Fruit fly (Drosophila melanogaster) whole organism, embryonic: ENCODE data around the gene Rbfox1.

Experiments
- Aef1 ChIP-seq: fragments of 200-800 bp; sonication (Bioruptor generic); IDR thresholded peaks from 3 replicates; pipeline ENCODE4 v1.3.6; 2022; ENCODE audit warnings: missing biosample characterization, missing genetic modification characterization
- CG11398 ChIP-seq: fragments of 200-800 bp; sonication (Bioruptor generic); optimal IDR thresholded peaks from 2 replicates; lab custom pipeline; 2016; ENCODE audit warnings: missing biosample characterization, missing genetic modification characterization
- CG12659 ChIP-seq: fragments of 200-800 bp; sonication (Bioruptor generic); optimal IDR thresholded peaks from 3 replicates; lab custom pipeline; 2017; ENCODE audit warnings: mild to moderate bottlenecking, missing biosample characterization, missing genetic modification reagents, missing genetic modification characterization
- CG12942 ChIP-seq: fragments of 200-800 bp; sonication (Bioruptor generic); optimal IDR thresholded peaks from 3 replicates; lab custom pipeline; 2016; ENCODE audit warnings: missing biosample characterization, missing genetic modification characterization
- CG13624 ChIP-seq: fragments of 200-800 bp; sonication (Bioruptor generic); optimal IDR thresholded peaks from 2 replicates; lab custom pipeline; 2016; ENCODE audit warnings: missing biosample characterization, missing genetic modification characterization
- CG15514 ChIP-seq: fragments of 200-800 bp; sonication (Bioruptor generic); optimal IDR thresholded peaks from 3 replicates; lab custom pipeline; 2017; ENCODE audit warnings: missing biosample characterization, missing genetic modification characterization, mild to moderate bottlenecking, moderate library complexity, missing genetic modification reagents
- CG16815 ChIP-seq: fragments of 200-800 bp; sonication (Bioruptor generic); optimal IDR thresholded peaks from 3 replicates; lab custom pipeline; 2017; ENCODE audit warnings: missing biosample characterization, mild to moderate bottlenecking, missing genetic modification characterization
- CG16863 ChIP-seq: fragments of 200-800 bp; sonication (Bioruptor generic); optimal IDR thresholded peaks from 3 replicates; lab custom pipeline; 2016; ENCODE audit warnings: missing biosample characterization, missing genetic modification characterization
- CG18599 ChIP-seq: fragments of 200-800 bp; sonication (Bioruptor generic); optimal IDR thresholded peaks from 3 replicates; lab custom pipeline; 2017; ENCODE audit warnings: missing biosample characterization, missing genetic modification characterization, mild to moderate bottlenecking, moderate library complexity, missing genetic modification reagents
- CG18764 ChIP-seq: fragments of 200-800 bp; sonication (Bioruptor generic); optimal IDR thresholded peaks from 3 replicates; lab custom pipeline; 2016; ENCODE audit warnings: missing biosample characterization, missing genetic modification characterization
- CG2678 ChIP-seq: fragments of 200-800 bp; sonication (Bioruptor generic); optimal IDR thresholded peaks from 3 replicates; lab custom pipeline; 2019; ENCODE audit warnings: missing biosample characterization, mild to moderate bottlenecking, missing genetic modification characterization, moderate library complexity
- CG31224 ChIP-seq: fragments of 200-800 bp; sonication (Bioruptor generic); IDR thresholded peaks from 2 replicates; pipeline ENCODE4 v1.3.6; 2022; ENCODE audit warnings: missing biosample characterization, missing genetic modification characterization
- CG4707 ChIP-seq: fragments of 200-800 bp; sonication (Bioruptor generic); optimal IDR thresholded peaks from 2 replicates; lab custom pipeline; 2018; ENCODE audit warnings: missing biosample characterization, mild to moderate bottlenecking, missing genetic modification characterization, moderate library complexity
- CG4820 ChIP-seq: fragments of 200-800 bp; sonication (Bioruptor generic); optimal IDR thresholded peaks from 3 replicates; lab custom pipeline; 2016; ENCODE audit warnings: missing biosample characterization, missing genetic modification characterization
- CG5245 ChIP-seq: fragments of 200-800 bp; sonication (Bioruptor generic); optimal IDR thresholded peaks from 3 replicates; lab custom pipeline; 2016; ENCODE audit warnings: missing biosample characterization, missing genetic modification characterization
- CG5953 ChIP-seq: fragments of 200-800 bp; sonication (Bioruptor generic); IDR thresholded peaks from 2 replicates; pipeline ENCODE4 v1.3.6; 2022; ENCODE audit warnings: missing biosample characterization, missing genetic modification characterization
- CG6254 ChIP-seq: fragments of 200-800 bp; sonication (Bioruptor generic); optimal IDR thresholded peaks from 3 replicates; lab custom pipeline; 2017; ENCODE audit warnings: mild to moderate bottlenecking, missing biosample characterization, missing genetic modification reagents, missing genetic modification characterization
- CG6272 ChIP-seq: fragments of 200-800 bp; sonication (Bioruptor generic); IDR thresholded peaks from 2 replicates; pipeline ENCODE4 v1.3.6; 2022; ENCODE audit warnings: missing biosample characterization, missing genetic modification characterization
- CG8944 ChIP-seq: fragments of 200-800 bp; sonication (Bioruptor generic); optimal IDR thresholded peaks from 3 replicates; lab custom pipeline; 2016; ENCODE audit warnings: missing biosample characterization, missing genetic modification characterization
- CTCF ChIP-seq: fragments of 200-800 bp; sonication (Bioruptor generic); optimal IDR thresholded peaks from 2 replicates; lab custom pipeline; 2017; ENCODE audit warnings: missing biosample characterization, mild to moderate bottlenecking, missing genetic modification characterization, moderate library complexity
- Camta ChIP-seq: fragments of 200-800 bp; sonication (Bioruptor generic); optimal IDR thresholded peaks from 2 replicates; lab custom pipeline; 2016; ENCODE audit warnings: missing biosample characterization, missing genetic modification characterization
- CrebB ChIP-seq: fragments of 200-800 bp; sonication (Bioruptor generic); optimal IDR thresholded peaks from 3 replicates; lab custom pipeline; 2018; ENCODE audit warnings: missing biosample characterization, mild to moderate bottlenecking, missing genetic modification characterization
- Fer3 ChIP-seq: fragments of 200-800 bp; sonication (Bioruptor generic); optimal IDR thresholded peaks from 2 replicates; lab custom pipeline; 2018; ENCODE audit warnings: missing biosample characterization, mild to moderate bottlenecking, missing genetic modification characterization, moderate library complexity
- Hr39 ChIP-seq: fragments of >200 bp; optimal IDR thresholded peaks from 2 replicates; lab custom pipeline; 2017
- Neu2 ChIP-seq: fragments of 200-800 bp; sonication (Bioruptor generic); optimal IDR thresholded peaks from 3 replicates; lab custom pipeline; 2016; ENCODE audit warnings: missing biosample characterization, missing genetic modification characterization, borderline replicate concordance
- Ptx1 ChIP-seq: fragments of 200-800 bp; sonication (Bioruptor generic); IDR thresholded peaks from 2 replicates; pipeline ENCODE4 v1.3.6; 2022; ENCODE audit warnings: missing biosample characterization, missing genetic modification characterization
- Sry-δ ChIP-seq: fragments of 200-800 bp; sonication (Bioruptor generic); optimal IDR thresholded peaks from 2 replicates; lab custom pipeline; 2016; ENCODE audit warnings: missing biosample characterization, missing genetic modification characterization
- Xrp1 ChIP-seq: fragments of 200-800 bp; sonication (Bioruptor generic); IDR thresholded peaks from 2 replicates; pipeline ENCODE4 v1.3.6; 2022; ENCODE audit warnings: missing biosample characterization, missing genetic modification characterization
- al ChIP-seq: fragments of 200-800 bp; sonication (Bioruptor generic); IDR thresholded peaks from 2 replicates; pipeline ENCODE4 v1.3.6; 2022; ENCODE audit warnings: missing biosample characterization, missing genetic modification characterization
- amos ChIP-seq: fragments of 200-800 bp; sonication (Bioruptor generic); IDR thresholded peaks from 2 replicates; pipeline ENCODE4 v1.3.6; 2022; ENCODE audit warnings: missing biosample characterization, missing genetic modification characterization; ENCODE audit not compliant: partially characterized antibody
- bab2 ChIP-seq: fragments of 200-800 bp; sonication (Bioruptor generic); optimal IDR thresholded peaks from 2 replicates; lab custom pipeline; 2016; ENCODE audit warnings: missing biosample characterization, missing genetic modification characterization
- chinmo ChIP-seq: fragments of 200-800 bp; sonication (Bioruptor generic); IDR thresholded peaks from 4 replicates; pipeline ENCODE4 v1.3.6; 2022; ENCODE audit warnings: missing biosample characterization, missing genetic modification characterization; ENCODE audit not compliant: partially characterized antibody
- gem ChIP-seq: fragments of 200-800 bp; sonication (Bioruptor generic); optimal IDR thresholded peaks from 2 replicates; lab custom pipeline; 2019; ENCODE audit warnings: missing biosample characterization, mild to moderate bottlenecking, missing genetic modification characterization, moderate library complexity
- gro ChIP-seq: fragments of 200-800 bp; sonication (Bioruptor generic); optimal IDR thresholded peaks from 2 replicates; lab custom pipeline; 2016; ENCODE audit warnings: missing biosample characterization, missing genetic modification characterization
- gt ChIP-seq: fragments of 200-800 bp; sonication (Bioruptor generic); IDR thresholded peaks from 2 replicates; pipeline ENCODE4 v1.3.6; 2022; ENCODE audit warnings: missing biosample characterization, missing genetic modification characterization
- lov ChIP-seq, 2 experiments: fragments of 200-800 bp in 1 of 2; fragments of >200 bp in 1 of 2; sonication (Bioruptor generic) in 1 of 2; IDR thresholded peaks in 1 of 2; optimal IDR thresholded peaks in 1 of 2; 2 replicates in 1 of 2; 3 replicates in 1 of 2; pipeline versions ENCODE4 v1.3.6 to Lab custom; 2017 to 2022; ENCODE audit warnings: missing biosample characterization in 1 of 2, missing genetic modification characterization in 1 of 2
- maf-S ChIP-seq: fragments of 200-800 bp; sonication (Bioruptor generic); optimal IDR thresholded peaks from 2 replicates; lab custom pipeline; 2016; ENCODE audit warnings: missing biosample characterization, missing genetic modification characterization
- mam ChIP-seq: fragments of 200-800 bp; sonication (Bioruptor generic); optimal IDR thresholded peaks from 3 replicates; lab custom pipeline; 2016; ENCODE audit warnings: missing biosample characterization, missing genetic modification characterization
- nau ChIP-seq: fragments of 200-800 bp; sonication (Bioruptor generic); optimal IDR thresholded peaks from 3 replicates; lab custom pipeline; 2017; ENCODE audit warnings: missing biosample characterization, mild to moderate bottlenecking, missing genetic modification characterization, missing genetic modification reagents
- nerfin-1 ChIP-seq: fragments of 200-800 bp; sonication (Bioruptor generic); optimal IDR thresholded peaks from 3 replicates; lab custom pipeline; 2019; ENCODE audit warnings: missing biosample characterization, mild to moderate bottlenecking, missing genetic modification characterization, moderate library complexity
- org-1 ChIP-seq: fragments of 200-800 bp; sonication (Bioruptor generic); optimal IDR thresholded peaks from 2 replicates; lab custom pipeline; 2017; ENCODE audit warnings: missing biosample characterization, missing genetic modification characterization
- otp ChIP-seq: fragments of 200-800 bp; sonication (Bioruptor generic); IDR thresholded peaks from 3 replicates; pipeline ENCODE4, ENCODE4 v1.3.6; 2022; ENCODE audit warnings: missing biosample characterization, missing genetic modification characterization
- pita ChIP-seq: fragments of 200-800 bp; sonication (Bioruptor generic); optimal IDR thresholded peaks from 2 replicates; lab custom pipeline; 2017; ENCODE audit warnings: missing biosample characterization, mild to moderate bottlenecking, missing genetic modification characterization
- repo ChIP-seq: fragments of 200-800 bp; sonication (Bioruptor generic); optimal IDR thresholded peaks from 2 replicates; lab custom pipeline; 2016; ENCODE audit warnings: missing biosample characterization, missing genetic modification characterization
- sc ChIP-seq, 3 experiments: fragments of >200 bp in 2 of 3; fragments of 200-800 bp in 1 of 3; sonication (Bioruptor generic) in 1 of 3; optimal IDR thresholded peaks; 2 replicates in 2 of 3; 3 replicates in 1 of 3; lab custom pipeline; 2017; ENCODE audit warnings: mild to moderate bottlenecking in 1 of 3, missing biosample characterization in 1 of 3, missing genetic modification characterization in 1 of 3, missing genetic modification reagents in 1 of 3
- seq ChIP-seq: fragments of 200-800 bp; sonication (Bioruptor generic); IDR thresholded peaks from 2 replicates; pipeline ENCODE4 v1.3.6; 2022; ENCODE audit warnings: missing biosample characterization, missing genetic modification characterization
- sr ChIP-seq: fragments of 200-800 bp; sonication (Bioruptor generic); IDR thresholded peaks from 3 replicates; pipeline ENCODE4 v1.3.6; 2022; ENCODE audit warnings: missing biosample characterization, missing genetic modification characterization
- twi ChIP-seq: fragments of 200-800 bp; optimal IDR thresholded peaks from 2 replicates; lab custom pipeline; 2019; ENCODE audit warnings: missing biosample characterization, mild to moderate bottlenecking, missing genetic modification characterization, moderate library complexity
- tx ChIP-seq: fragments of 200-800 bp; sonication (Bioruptor generic); optimal IDR thresholded peaks from 2 replicates; lab custom pipeline; 2016; ENCODE audit warnings: missing biosample characterization, missing genetic modification characterization
- unc-4 ChIP-seq: fragments of 200-800 bp; sonication (Bioruptor generic); IDR thresholded peaks from 2 replicates; pipeline ENCODE4 v1.3.6; 2022; ENCODE audit warnings: missing biosample characterization, missing genetic modification characterization; ENCODE audit not compliant: partially characterized antibody
- unpg ChIP-seq: fragments of 200-800 bp; sonication (Bioruptor generic); optimal IDR thresholded peaks from 3 replicates; lab custom pipeline; 2018; ENCODE audit warnings: missing biosample characterization, mild to moderate bottlenecking, missing genetic modification characterization, moderate library complexity
- wek ChIP-seq: fragments of 200-800 bp; sonication (Bioruptor generic); optimal IDR thresholded peaks from 3 replicates; lab custom pipeline; 2018; ENCODE audit warnings: missing biosample characterization, mild to moderate bottlenecking, missing genetic modification characterization, moderate library complexity

The Rbfox1 gene

DNA sequence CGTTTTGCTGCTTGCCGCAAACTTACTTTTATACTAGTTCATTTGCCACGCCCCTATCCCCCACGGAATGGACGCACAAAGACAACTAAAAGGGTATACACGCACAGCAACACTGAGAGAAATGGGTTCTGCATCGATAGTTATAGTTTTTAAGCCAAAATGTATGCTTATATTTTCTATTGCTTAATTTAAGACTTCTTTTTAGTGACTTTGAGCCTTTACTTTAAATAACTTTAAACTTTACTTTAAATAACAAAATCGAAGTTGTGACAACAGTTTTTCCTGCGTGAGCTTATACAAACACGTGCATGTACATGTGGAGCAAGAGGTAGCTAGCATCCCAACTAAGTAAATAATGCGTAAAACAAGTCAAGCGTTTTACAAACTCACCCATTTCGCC, 1.3 kb downstream of the Rbfox1 start (continued):
- peak; percentile 28 for TF ChIP-seq Fer3 (tag; lab: Kevin White, UChicago)
- no peak for TF ChIP-seq CrebB
- no peak for TF ChIP-seq sc (optimal IDR thresholded peaks at IDR 0.05; lab: Kevin White, UChicago)
- no peak for TF ChIP-seq sc (GFP tag; optimal IDR thresholded peaks at IDR 0.05; lab: Kevin White, UChicago)
- no peak for TF ChIP-seq CG12659 (GFP tag; lab: Kevin White, UChicago)
- no peak for TF ChIP-seq Xrp1
- no peak for TF ChIP-seq CG18764 (GFP tag; lab: Kevin White, UChicago)
- no peak for TF ChIP-seq CG16863 (GFP tag; lab: Kevin White, UChicago)
- no peak for TF ChIP-seq Aef1
- no peak for TF ChIP-seq org-1
- peak; percentile 49 for TF ChIP-seq gem
- TF ChIP-seq amos (GFP tag; lab: Robert Waterston, UW) = no peak
- TF ChIP-seq lov (optimal IDR thresholded peaks at IDR 0.05; lab: Kevin White, UChicago) = no peak
- TF ChIP-seq lov (GFP tag; IDR thresholded peaks at IDR 0.05; lab: Robert Waterston, UW) = no peak
- no peak for TF ChIP-seq CG5953
- TF ChIP-seq CTCF (GFP tag; lab: Kevin White, UChicago) = no peak
- TF ChIP-seq CG12942 = no peak
- no peak for TF ChIP-seq wek (GFP tag; lab: Kevin White, UChicago)
- TF ChIP-seq CG11398 (GFP tag; lab: Kevin White, UChicago) = no peak
- no peak for TF ChIP-seq repo (GFP tag; lab: Kevin White, UChicago)
- TF ChIP-seq nau = no peak
- TF ChIP-seq Ptx1 (GFP tag; lab: Robert Waterston, UW) = no peak
- 0 out of 2 replicates have a peak, but pooled peaks have one; percentile 7 for TF ChIP-seq CG6272 (GFP tag; lab: Robert Waterston, UW)
- TF ChIP-seq CG5245 (GFP tag; lab: Kevin White, UChicago) = no peak
- no peak for TF ChIP-seq twi
- no peak for TF ChIP-seq Hr39
- TF ChIP-seq bab2 (GFP tag; lab: Kevin White, UChicago) = no peak
- no peak for TF ChIP-seq maf-S
- no peak for TF ChIP-seq CG8944
- no peak for TF ChIP-seq pita (GFP tag; lab: Kevin White, UChicago)
- no peak for TF ChIP-seq Neu2 (GFP tag; lab: Kevin White, UChicago)
- no peak for TF ChIP-seq CG6254 (GFP tag; lab: Kevin White, UChicago)
- TF ChIP-seq nerfin-1 (tag; lab: Kevin White, UChicago) = no peak
- no peak for TF ChIP-seq seq (GFP tag; lab: Robert Waterston, UW)
- no peak for TF ChIP-seq gro
- no peak for TF ChIP-seq Sry-δ (GFP tag; lab: Kevin White, UChicago)
- TF ChIP-seq sr (GFP tag; lab: Robert Waterston, UW) = no peak
- TF ChIP-seq unc-4 (GFP tag; lab: Robert Waterston, UW) = no peak
- TF ChIP-seq CG2678 (tag; lab: Kevin White, UChicago) = peak; percentile 60
- TF ChIP-seq tx = no peak
- peak; percentile 75 for TF ChIP-seq CG18599 (GFP tag; lab: Kevin White, UChicago)
- no peak for TF ChIP-seq CG15514
- TF ChIP-seq CG31224 (GFP tag; lab: Robert Waterston, UW) = no peak
- no peak for TF ChIP-seq CG4707 (GFP tag; lab: Kevin White, UChicago)
- no peak for TF ChIP-seq chinmo
- no peak for TF ChIP-seq gt (GFP tag; lab: Robert Waterston, UW)
- TF ChIP-seq CG16815 (GFP tag; lab: Kevin White, UChicago) = no peak
- peak; percentile 26 for TF ChIP-seq unpg
- no peak for TF ChIP-seq al
- no peak for TF ChIP-seq CG13624
- TF ChIP-seq otp (GFP tag; lab: Robert Waterston, UW) = no peak
- no peak for TF ChIP-seq CG4820
- TF ChIP-seq Camta (GFP tag; lab: Kevin White, UChicago) = no peak
- TF ChIP-seq mam = peak; percentile 32
